Worm (Caenorhabditis elegans): Measurements from ENCODE around the gene F43G6.16.

Gene F43G6.16

ce11 chrII:11797194-11797593 lies 14.8 kb upstream of the F43G6.16 start:
- TF ChIP-seq him-1 (tag; optimal IDR thresholded peaks at IDR 0.05) (no peak), W03F9.2 (tag; optimal IDR thresholded peaks at IDR 0.05) (no peak), dao-5 (tag; optimal IDR thresholded peaks at IDR 0.05) (no peak)

- TF ChIP-seq dao-5 (tag; optimal IDR thresholded peaks at IDR 0.05), result no peak
- TF ChIP-seq him-1 (tag; optimal IDR thresholded peaks at IDR 0.05), result no peak
- TF ChIP-seq W03F9.2 (tag; optimal IDR thresholded peaks at IDR 0.05), result no peak
Measured at ce11 chrII:11794392-11794791, 12.0 kb upstream of the F43G6.16 start.

ce11 chrII:11790458-11790857 lies 8.0 kb upstream of the F43G6.16 start, which contains the start of gene F43G6.4:
TSS of gene F43G6.4 (plus strand) at chrII:11790758.
- TF ChIP-seq W03F9.2 (tag; optimal IDR thresholded peaks at IDR 0.05), result no peak
- TF ChIP-seq dao-5 (tag; optimal IDR thresholded peaks at IDR 0.05), result no peak

ce11 chrII:11788025-11788424 lies 5.6 kb upstream of the F43G6.16 start:
- TF ChIP-seq W03F9.2 (tag; optimal IDR thresholded peaks at IDR 0.05), result no peak
- TF ChIP-seq him-1 (tag; optimal IDR thresholded peaks at IDR 0.05), result no peak
- TF ChIP-seq dao-5 (tag; optimal IDR thresholded peaks at IDR 0.05), result no peak

ce11 chrII:11777893-11778480 lies 4.4 kb downstream of the F43G6.16 start, which contains the start of the genes patr-1 and dna-2:
TSS of gene patr-1 (minus strand) at chrII:11777943.
TSS of gene dna-2 (plus strand) at chrII:11778430.
- no peak for TF ChIP-seq dao-5 (tag; optimal IDR thresholded peaks at IDR 0.05)
- no peak for TF ChIP-seq W03F9.2 (tag; optimal IDR thresholded peaks at IDR 0.05)
- TF ChIP-seq him-1 (tag; optimal IDR thresholded peaks at IDR 0.05), result no peak

ce11 chrII:11774218-11774617 lies 8.2 kb downstream of the F43G6.16 start, which contains the start of gene F44E5.1:
TSS of gene F44E5.1 (minus strand) at chrII:11774559.
- no peak for TF ChIP-seq dao-5 (tag; optimal IDR thresholded peaks at IDR 0.05)
- TF ChIP-seq W03F9.2 (tag; optimal IDR thresholded peaks at IDR 0.05), result no peak
- TF ChIP-seq him-1 (tag; optimal IDR thresholded peaks at IDR 0.05), result no peak

- TF ChIP-seq dao-5 (tag; optimal IDR thresholded peaks at IDR 0.05) (no peak), W03F9.2 (tag; optimal IDR thresholded peaks at IDR 0.05) (no peak), him-1 (tag; optimal IDR thresholded peaks at IDR 0.05) (no peak)
Measured at ce11 chrII:11772364-11772763, 10.1 kb downstream of the F43G6.16 start, which contains the start of gene F44E5.15. TSS of gene F44E5.15 (plus strand) at chrII:11772664.

ce11 chrII:11766472-11766871 lies 16.0 kb downstream of the F43G6.16 start, which contains the start of gene F44E5.2:
TSS of gene F44E5.2 (plus strand) at chrII:11766772.
- TF ChIP-seq W03F9.2 (tag; optimal IDR thresholded peaks at IDR 0.05) (no peak), dao-5 (tag; optimal IDR thresholded peaks at IDR 0.05) (no peak), him-1 (tag; optimal IDR thresholded peaks at IDR 0.05) (no peak)

ce11 chrII:11765506-11766152 lies 16.8 kb downstream of the F43G6.16 start:
- TF ChIP-seq W03F9.2 (tag; optimal IDR thresholded peaks at IDR 0.05) (no peak), him-1 (tag; optimal IDR thresholded peaks at IDR 0.05) (no peak), dao-5 (tag; optimal IDR thresholded peaks at IDR 0.05) (no peak)

ce11 chrII:11761806-11762512 lies 20.5 kb downstream of the F43G6.16 start:
- TF ChIP-seq him-1 (tag; optimal IDR thresholded peaks at IDR 0.05), result no peak
- no peak for TF ChIP-seq dao-5 (tag; optimal IDR thresholded peaks at IDR 0.05)
- peak; percentile 92 for TF ChIP-seq W03F9.2 (tag; optimal IDR thresholded peaks at IDR 0.05)

ce11 chrII:11759277-11759676 lies 23.2 kb downstream of the F43G6.16 start, which contains the start of the genes F44E5.4 and F44E5.5:
TSS of gene F44E5.4 (minus strand) at chrII:11759311.
TSS of gene F44E5.5 (plus strand) at chrII:11759662.
- TF ChIP-seq him-1 (tag; optimal IDR thresholded peaks at IDR 0.05), result peak; percentile 35

- TF ChIP-seq him-1 (tag; optimal IDR thresholded peaks at IDR 0.05) (peak; percentile 13), dao-5 (tag; optimal IDR thresholded peaks at IDR 0.05) (no peak), W03F9.2 (tag; optimal IDR thresholded peaks at IDR 0.05) (peak; percentile 87)
Measured at ce11 chrII:11756684-11757107, 25.7 kb downstream of the F43G6.16 start.

ce11 chrII:11753186-11753585 lies 29.2 kb downstream of the F43G6.16 start:
- TF ChIP-seq him-1 (tag; optimal IDR thresholded peaks at IDR 0.05) (no peak), dao-5 (tag; optimal IDR thresholded peaks at IDR 0.05) (no peak), W03F9.2 (tag; optimal IDR thresholded peaks at IDR 0.05) (no peak)
